Worm (Caenorhabditis elegans): ENCODE results near the gene ZK262.9.

The ZK262.9 gene

DNA sequence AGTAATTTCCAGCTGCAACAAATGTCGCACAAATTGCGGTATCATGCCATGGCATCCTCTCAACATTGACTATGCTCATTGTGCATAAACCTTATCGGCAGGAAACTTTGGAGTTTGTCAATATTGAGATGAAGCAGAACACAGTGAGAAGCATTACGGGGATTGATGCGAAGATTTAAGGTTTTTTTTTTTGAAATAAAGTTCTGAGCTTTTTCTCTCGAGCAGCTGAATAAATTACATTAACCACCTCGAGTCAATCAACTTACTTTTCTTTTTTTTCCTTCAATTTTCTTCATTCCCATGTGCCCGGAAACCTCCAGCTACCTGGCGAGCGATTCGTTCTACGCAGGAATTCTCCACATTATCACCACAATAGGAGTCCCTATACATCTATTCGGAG is 36.5 kb downstream of the ZK262.9 start, which contains the start of gene srh-179:
TSS of gene srh-179 (plus strand) at position 301 of the 400 bp plus-strand sequence.
- TF ChIP-seq cnd-1 (tag; optimal IDR thresholded peaks at IDR 0.05) (no peak), bed-3 (GFP tag; optimal IDR thresholded peaks at IDR 0.05) (no peak), unc-39 (tag; optimal IDR thresholded peaks at IDR 0.05) (no peak), lin-13 (tag; optimal IDR thresholded peaks at IDR 0.05) (no peak), ceh-83 (GFP tag; optimal IDR thresholded peaks at IDR 0.05) (no peak), ztf-11 (tag; optimal IDR thresholded peaks at IDR 0.05) (no peak)

DNA sequence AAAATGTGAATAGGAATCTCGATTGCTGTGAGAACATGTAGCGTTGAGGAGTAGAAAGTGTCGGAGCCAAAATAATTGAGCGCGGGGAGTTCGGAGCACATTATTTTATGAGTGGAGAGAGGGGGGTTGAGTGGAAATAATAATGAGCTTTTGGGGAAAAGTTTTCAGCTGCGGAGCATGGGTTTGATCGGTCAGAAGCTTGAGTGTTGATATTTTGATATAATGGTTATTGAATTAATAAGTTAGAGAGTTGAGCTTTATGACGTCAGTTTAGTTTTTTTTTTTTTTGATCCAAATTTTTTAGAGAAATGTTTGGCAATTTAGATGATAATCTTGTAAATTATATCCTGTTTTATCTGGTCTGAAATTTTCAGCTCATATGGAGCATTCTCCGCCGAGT is 40.7 kb downstream of the ZK262.9 start, which contains the start of gene srh-178:
TSS of gene srh-178 (minus strand) at position 101 of the 400 bp plus-strand sequence.
- no peak for TF ChIP-seq unc-62 (GFP tag; optimal IDR thresholded peaks at IDR 0.05)
- no peak for TF ChIP-seq ceh-39 (tag; optimal IDR thresholded peaks at IDR 0.05)
- TF ChIP-seq tbx-8 (GFP tag; optimal IDR thresholded peaks at IDR 0.05): no peak
- TF ChIP-seq unc-39 (tag; optimal IDR thresholded peaks at IDR 0.05): no peak
- TF ChIP-seq ceh-83 (GFP tag; optimal IDR thresholded peaks at IDR 0.05): no peak
- no peak for TF ChIP-seq pha-4 (tag; optimal IDR thresholded peaks at IDR 0.05)
- no peak for TF ChIP-seq elt-3 (tag; optimal IDR thresholded peaks at IDR 0.05)
- TF ChIP-seq zip-8 (tag; optimal IDR thresholded peaks at IDR 0.05): no peak
- no peak for TF ChIP-seq flh-1 (GFP tag; optimal IDR thresholded peaks at IDR 0.05)
- no peak for TF ChIP-seq mep-1 (tag; optimal IDR thresholded peaks at IDR 0.05)
- no peak for TF ChIP-seq unc-120 (tag; optimal IDR thresholded peaks at IDR 0.05; ENCODE audit: poor library complexity, severe bottlenecking)
- no peak for TF ChIP-seq blmp-1 (tag; optimal IDR thresholded peaks at IDR 0.05)
- TF ChIP-seq lin-32 (GFP tag; optimal IDR thresholded peaks at IDR 0.05): no peak
- TF ChIP-seq mab-5 (tag; optimal IDR thresholded peaks at IDR 0.05): no peak
- no peak for TF ChIP-seq lsy-2 (tag; optimal IDR thresholded peaks at IDR 0.05)
- TF ChIP-seq nhr-28 (tag; optimal IDR thresholded peaks at IDR 0.05): no peak
- no peak for TF ChIP-seq sptf-1 (tag; optimal IDR thresholded peaks at IDR 0.05)

DNA sequence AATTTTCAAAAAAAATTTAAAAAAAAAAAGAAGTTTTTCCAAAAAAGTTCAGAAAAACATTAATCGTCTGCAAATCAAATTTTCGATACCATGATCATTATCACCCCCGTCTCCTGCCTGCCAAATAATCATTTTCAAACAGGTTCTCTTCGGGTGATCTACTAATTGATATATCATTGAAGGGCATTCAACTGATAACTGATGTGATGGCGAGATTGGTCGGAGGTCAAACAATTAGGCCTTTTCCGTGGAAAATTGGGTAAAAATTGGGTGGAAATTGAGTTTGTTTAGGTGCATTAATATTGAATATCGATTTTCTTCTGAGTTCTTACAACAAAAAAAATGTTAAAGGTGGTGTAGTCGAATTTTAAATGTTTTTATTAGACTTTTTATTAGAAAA is 47.6 kb downstream of the ZK262.9 start, which contains the start of gene Y51A2D.18:
TSS of gene Y51A2D.18 (minus strand) at position 101 of the 400 bp plus-strand sequence.
- TF ChIP-seq lin-13 (tag; optimal IDR thresholded peaks at IDR 0.05) (no peak), snpc-4 (tag; optimal IDR thresholded peaks at IDR 0.05) (no peak), cnd-1 (tag; optimal IDR thresholded peaks at IDR 0.05) (no peak), lin-32 (GFP tag; optimal IDR thresholded peaks at IDR 0.05) (no peak), tbx-8 (GFP tag; optimal IDR thresholded peaks at IDR 0.05) (no peak), hlh-1 (tag; optimal IDR thresholded peaks at IDR 0.05) (no peak), unc-120 (tag; optimal IDR thresholded peaks at IDR 0.05; ENCODE audit: poor library complexity, severe bottlenecking) (no peak), nhr-2 (tag; optimal IDR thresholded peaks at IDR 0.05) (no peak), nhr-12 (tag; optimal IDR thresholded peaks at IDR 0.05) (no peak), mab-5 (tag; optimal IDR thresholded peaks at IDR 0.05) (no peak), nhr-237 (tag; optimal IDR thresholded peaks at IDR 0.05) (no peak), drap-1 (GFP tag; optimal IDR thresholded peaks at IDR 0.05) (no peak), flh-1 (GFP tag; optimal IDR thresholded peaks at IDR 0.05) (no peak)

DNA sequence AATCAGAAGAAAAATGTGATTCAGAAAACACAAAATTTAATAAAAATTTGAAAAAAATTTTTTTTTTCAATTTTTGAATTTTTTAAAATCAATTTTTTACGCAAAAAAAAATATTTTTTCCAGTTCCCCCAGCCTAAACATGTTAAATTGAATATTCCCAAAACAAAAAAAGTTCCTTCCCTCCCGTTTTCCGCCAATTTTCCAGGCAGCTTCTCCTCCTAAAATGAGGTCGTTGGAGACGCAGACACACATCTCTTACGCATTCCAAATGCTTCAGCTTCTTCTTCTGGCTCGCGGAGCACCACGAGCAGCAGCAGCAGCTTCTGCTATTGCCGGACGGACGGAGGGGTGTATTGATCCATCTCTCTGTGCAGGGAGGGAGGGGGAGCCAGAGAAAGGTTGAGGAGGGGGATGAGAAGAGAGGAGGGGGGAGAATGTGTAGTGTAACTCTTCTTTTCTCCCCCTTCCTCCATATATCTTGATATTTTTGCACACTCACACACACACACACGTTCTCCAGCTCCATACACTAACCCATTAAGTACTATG is 50.8 kb downstream of the ZK262.9 start:
- TF ChIP-seq hlh-1 (tag; optimal IDR thresholded peaks at IDR 0.05) (peak; percentile 59), mls-2 (tag; optimal IDR thresholded peaks at IDR 0.05) (peak; percentile 17), ztf-11 (tag; optimal IDR thresholded peaks at IDR 0.05) (no peak), nhr-28 (tag; optimal IDR thresholded peaks at IDR 0.05) (no peak), drap-1 (GFP tag; optimal IDR thresholded peaks at IDR 0.05) (peak; percentile 71), cnd-1 (tag; optimal IDR thresholded peaks at IDR 0.05) (no peak), ces-1 (GFP tag; optimal IDR thresholded peaks at IDR 0.05) (peak; percentile 45), unc-120 (tag; optimal IDR thresholded peaks at IDR 0.05; ENCODE audit: poor library complexity, severe bottlenecking) (peak; percentile 90), unc-62 (GFP tag; optimal IDR thresholded peaks at IDR 0.05) (peak; percentile 19), tbx-8 (GFP tag; optimal IDR thresholded peaks at IDR 0.05) (no peak), zip-8 (tag; optimal IDR thresholded peaks at IDR 0.05) (no peak), M03D4.4 (tag; optimal IDR thresholded peaks at IDR 0.05) (peak; percentile 26), mab-5 (tag; optimal IDR thresholded peaks at IDR 0.05) (no peak)

Data from whole organism, mixed stage, embryonic.